Worm (Caenorhabditis elegans): Measurements from ENCODE around the gene oac-51.

DNA sequence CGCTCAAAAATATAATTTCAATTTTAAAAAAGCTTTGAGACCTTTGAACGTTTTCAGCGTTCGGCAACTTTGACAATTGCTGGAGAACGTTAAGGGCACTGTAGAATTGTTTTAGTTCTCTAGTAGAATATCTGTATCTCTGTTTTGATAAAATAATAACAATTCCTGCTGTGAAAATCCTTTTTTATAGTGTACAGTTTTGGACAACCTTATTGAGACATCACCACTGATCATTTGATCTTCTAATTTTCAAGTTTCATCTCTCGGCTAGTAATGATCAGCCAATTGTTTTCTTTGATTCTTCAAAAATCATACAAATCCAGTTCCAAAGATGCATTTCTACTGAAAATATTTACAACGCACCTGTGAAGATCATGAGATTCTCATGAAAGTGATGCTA is 44.0 kb upstream of the oac-51 start, which contains the start of gene F15E6.10:
- TF ChIP-seq scrt-1 (GFP tag; IDR thresholded peaks at IDR 0.05) (no peak), tbx-37 (GFP tag; conservative IDR thresholded peaks at IDR 0.05) (no peak), F13C5.2 (tag; optimal IDR thresholded peaks at IDR 0.05) (no peak), tbx-11 (GFP tag; IDR thresholded peaks at IDR 0.05) (no peak), pes-1 (GFP tag; IDR thresholded peaks at IDR 0.05) (no peak), tra-4 (tag; optimal IDR thresholded peaks at IDR 0.05) (no peak)
